Worm (Caenorhabditis elegans): ENCODE measurements around the gene F53F1.2.

Gene F53F1.2

ce11 chrV:13445229-13445949 lies 38.8 kb downstream of the F53F1.2 start, which contains the start of gene Y2H9A.4:
Gene Y2H9A.4, plus strand, starts transcription at chrV:13445899.
- no peak for TF ChIP-seq D2030.7 (GFP tag; IDR thresholded peaks at IDR 0.05)
- no peak for TF ChIP-seq efl-1 (GFP tag; optimal IDR thresholded peaks at IDR 0.05)
- TF ChIP-seq zfh-2 (GFP tag; conservative IDR thresholded peaks at IDR 0.05) = no peak
- no peak for TF ChIP-seq T26A5.8 (tag; optimal IDR thresholded peaks at IDR 0.05)
- TF ChIP-seq hlh-26 (GFP tag; conservative IDR thresholded peaks at IDR 0.05) = no peak
- no peak for TF ChIP-seq ccch-3 (GFP tag; optimal IDR thresholded peaks at IDR 0.05)
- TF ChIP-seq F22D6.2 (tag; optimal IDR thresholded peaks at IDR 0.05) = no peak
- no peak for TF ChIP-seq bed-1 (GFP tag; IDR thresholded peaks at IDR 0.05)
- TF ChIP-seq F37B4.10 (GFP tag; IDR thresholded peaks at IDR 0.05) = no peak
- TF ChIP-seq madf-6 (GFP tag; IDR thresholded peaks at IDR 0.05) = no peak
- no peak for TF ChIP-seq attf-6 (GFP tag; IDR thresholded peaks at IDR 0.05)
- no peak for TF ChIP-seq F52B5.7 (tag; optimal IDR thresholded peaks at IDR 0.05)
- TF ChIP-seq lin-40 (tag; optimal IDR thresholded peaks at IDR 0.05) = no peak
- TF ChIP-seq K12H6.12 (tag; optimal IDR thresholded peaks at IDR 0.05) = no peak
- TF ChIP-seq F57C9.4 (tag; optimal IDR thresholded peaks at IDR 0.05) = no peak
- TF ChIP-seq fkh-3 (tag; optimal IDR thresholded peaks at IDR 0.05) = no peak
- TF ChIP-seq ztf-22 (GFP tag; optimal IDR thresholded peaks at IDR 0.05) = no peak
- TF ChIP-seq snpc-1.1 (tag; optimal IDR thresholded peaks at IDR 0.05; ENCODE audit: insufficient read depth) = no peak
- no peak for TF ChIP-seq pha-4 (tag; optimal IDR thresholded peaks at IDR 0.05)
- no peak for TF ChIP-seq ekl-4 (GFP tag; IDR thresholded peaks at IDR 0.05)

ce11 chrV:13453334-13453733 lies 46.7 kb downstream of the F53F1.2 start, which contains the start of gene lurp-2:
Gene lurp-2, plus strand, starts transcription at chrV:13453634.
- TF ChIP-seq F33H1.4 (GFP tag; IDR thresholded peaks at IDR 0.05) = no peak
- TF ChIP-seq tbx-9 (tag; optimal IDR thresholded peaks at IDR 0.05; ENCODE audit: borderline replicate concordance) = no peak
- no peak for TF ChIP-seq nhr-27 (tag; optimal IDR thresholded peaks at IDR 0.05)
- no peak for TF ChIP-seq unc-62 (GFP tag; optimal IDR thresholded peaks at IDR 0.05)
- TF ChIP-seq sea-2 (GFP tag; IDR thresholded peaks at IDR 0.05) = no peak
- TF ChIP-seq somi-1 (GFP tag; optimal IDR thresholded peaks at IDR 0.05) = no peak
- no peak for TF ChIP-seq nfya-1 (tag; optimal IDR thresholded peaks at IDR 0.05; ENCODE audit: borderline replicate concordance, insufficient read depth)
- TF ChIP-seq B0336.3 (GFP tag; IDR thresholded peaks at IDR 0.05) = no peak
- no peak for TF ChIP-seq Y67H2A.10 (GFP tag; conservative IDR thresholded peaks at IDR 0.05)
- TF ChIP-seq ztf-28 (GFP tag; IDR thresholded peaks at IDR 0.05) = no peak
- TF ChIP-seq ceh-58 (GFP tag; IDR thresholded peaks at IDR 0.05) = no peak
- TF ChIP-seq mxl-1 (tag; optimal IDR thresholded peaks at IDR 0.05) = no peak
- no peak for TF ChIP-seq snpc-3.4 (tag; optimal IDR thresholded peaks at IDR 0.05)
- TF ChIP-seq cebp-2 (GFP tag; IDR thresholded peaks at IDR 0.05) = no peak
- no peak for TF ChIP-seq F22D6.2 (tag; optimal IDR thresholded peaks at IDR 0.05)
- TF ChIP-seq ceh-27 (GFP tag; optimal IDR thresholded peaks at IDR 0.05) = no peak
- no peak for TF ChIP-seq nhr-120 (GFP tag; IDR thresholded peaks at IDR 0.05)
- TF ChIP-seq mcd-1 (GFP tag; IDR thresholded peaks at IDR 0.05) = no peak
- TF ChIP-seq zim-3 (tag; optimal IDR thresholded peaks at IDR 0.05) = no peak
